Worm (Caenorhabditis elegans) whole organism, early embryonic: Measurements from ENCODE around the gene F59C12.4.

Experiments
- B0310.2 ChIP-seq: sonication (generic microtip); optimal IDR thresholded peaks from 2 replicates; lab custom pipeline; 2016; ENCODE audit warnings: mild to moderate bottlenecking, missing genetic modification characterization, missing compliant biosample characterization
- F13C5.2 ChIP-seq: sonication (generic microtip); optimal IDR thresholded peaks from 2 replicates; lab custom pipeline; 2017; ENCODE audit warnings: mild to moderate bottlenecking, missing genetic modification characterization, inconsistent platforms, missing compliant biosample characterization
- aly-1 ChIP-seq: sonication (generic microtip); optimal IDR thresholded peaks from 2 replicates; lab custom pipeline; 2016; ENCODE audit warnings: missing genetic modification characterization, missing compliant biosample characterization
- ama-1 ChIP-seq: fragments of 150-350 bp; optimal IDR thresholded peaks from 2 replicates; lab custom pipeline; 2014
- ceh-13 ChIP-seq: fragments of 200-800 bp; sonication (Bioruptor generic); optimal IDR thresholded peaks from 2 replicates; lab custom pipeline; 2018; ENCODE audit warnings: mild to moderate bottlenecking, missing genetic modification characterization, missing compliant biosample characterization
- ceh-36 ChIP-seq: sonication (generic microtip); optimal IDR thresholded peaks from 2 replicates; lab custom pipeline; 2016; ENCODE audit warnings: missing genetic modification characterization, inconsistent platforms, missing compliant biosample characterization
- ets-7 ChIP-seq: sonication (generic microtip); optimal IDR thresholded peaks from 2 replicates; lab custom pipeline; 2016; ENCODE audit warnings: missing genotype, missing genetic modification characterization, missing compliant biosample characterization
- flt-1 ChIP-seq: fragments of 200-800 bp; sonication (Bioruptor generic); IDR thresholded peaks from 2 replicates; pipeline ENCODE4 v1.3.6; 2022; ENCODE audit warnings: missing genetic modification characterization, missing compliant biosample characterization
- hmbx-1 ChIP-seq: sonication (generic microtip); optimal IDR thresholded peaks from 2 replicates; lab custom pipeline; 2016; ENCODE audit warnings: mild to moderate bottlenecking, missing genetic modification characterization, missing compliant biosample characterization
- hmg-4 ChIP-seq: fragments of 200-800 bp; sonication (Bioruptor generic); optimal IDR thresholded peaks from 2 replicates; lab custom pipeline; 2018; ENCODE audit warnings: mild to moderate bottlenecking, missing genetic modification characterization, missing compliant biosample characterization
- hnd-1 ChIP-seq: sonication (generic microtip); optimal IDR thresholded peaks from 2 replicates; lab custom pipeline; 2016; ENCODE audit warnings: missing genetic modification characterization, missing compliant biosample characterization
- pes-1 ChIP-seq: fragments of 200-800 bp; sonication (Bioruptor generic); IDR thresholded peaks from 2 replicates; pipeline ENCODE4 v1.3.6; 2022; ENCODE audit warnings: missing genetic modification reagents, missing genetic modification characterization, missing compliant biosample characterization
- scrt-1 ChIP-seq: fragments of 200-800 bp; sonication (Bioruptor generic); IDR thresholded peaks from 2 replicates; pipeline ENCODE4 v1.3.6; 2022; ENCODE audit warnings: missing genetic modification characterization, missing compliant biosample characterization
- sea-1 ChIP-seq: fragments of 200-800 bp; sonication (Bioruptor generic); conservative IDR thresholded peaks from 2 replicates; pipeline ENCODE4 v1.3.6; 2022; ENCODE audit warnings: missing genetic modification characterization, missing compliant biosample characterization
- tbx-11 ChIP-seq: fragments of 200-800 bp; sonication (Bioruptor generic); IDR thresholded peaks from 2 replicates; pipeline ENCODE4 v1.3.6; 2022; ENCODE audit warnings: missing genetic modification characterization, missing compliant biosample characterization
- tbx-37 ChIP-seq: fragments of 200-800 bp; sonication (Bioruptor generic); conservative IDR thresholded peaks from 2 replicates; pipeline ENCODE4 v1.3.6; 2022; ENCODE audit warnings: missing genetic modification reagents, missing genetic modification characterization, missing compliant biosample characterization
- tra-4 ChIP-seq: sonication (generic microtip); optimal IDR thresholded peaks from 2 replicates; lab custom pipeline; 2017; ENCODE audit warnings: missing genetic modification characterization, missing compliant biosample characterization

Gene F59C12.4

ce11 chrX:16604096-16604495 is 1.7 kb upstream of the F59C12.4 start:
- no peak for TF ChIP-seq ets-7 (tag; lab: Kevin White, UChicago)
- no peak for TF ChIP-seq B0310.2 (tag; lab: Kevin White, UChicago)
- TF ChIP-seq hnd-1 (tag; lab: Kevin White, UChicago): no peak
- no peak for TF ChIP-seq ama-1
- no peak for TF ChIP-seq aly-1 (tag; lab: Kevin White, UChicago)
- no peak for TF ChIP-seq ceh-13 (GFP tag; lab: Kevin White, UChicago)
- TF ChIP-seq scrt-1 (GFP tag; lab: Robert Waterston, UW): no peak
- no peak for TF ChIP-seq tbx-11 (GFP tag; lab: Robert Waterston, UW)
- TF ChIP-seq tra-4 (tag; lab: Kevin White, UChicago): no peak
- no peak for TF ChIP-seq sea-1 (GFP tag; lab: Robert Waterston, UW)

ce11 chrX:16597791-16598190 is 4.6 kb downstream of the F59C12.4 start:
- no peak for TF ChIP-seq ama-1
- TF ChIP-seq ets-7 (tag; lab: Kevin White, UChicago): no peak
- TF ChIP-seq aly-1 (tag; lab: Kevin White, UChicago): no peak
- no peak for TF ChIP-seq hmbx-1 (tag; lab: Kevin White, UChicago)
- no peak for TF ChIP-seq F13C5.2 (tag; lab: Kevin White, UChicago)
- TF ChIP-seq sea-1 (GFP tag; lab: Robert Waterston, UW): no peak
- no peak for TF ChIP-seq ceh-13 (GFP tag; lab: Kevin White, UChicago)
- no peak for TF ChIP-seq flt-1 (GFP tag; lab: Robert Waterston, UW)

ce11 chrX:16596972-16597371 is 5.5 kb downstream of the F59C12.4 start:
- TF ChIP-seq tbx-37 (GFP tag; lab: Robert Waterston, UW): no peak
- TF ChIP-seq hnd-1 (tag; lab: Kevin White, UChicago): no peak
- no peak for TF ChIP-seq aly-1 (tag; lab: Kevin White, UChicago)

ce11 chrX:16595522-16596282 is 6.7 kb downstream of the F59C12.4 start:
- TF ChIP-seq tra-4 (tag; lab: Kevin White, UChicago) (no peak), B0310.2 (tag; lab: Kevin White, UChicago) (no peak), aly-1 (tag; lab: Kevin White, UChicago) (no peak), tbx-37 (GFP tag; lab: Robert Waterston, UW) (no peak), hnd-1 (tag; lab: Kevin White, UChicago) (no peak), ceh-13 (GFP tag; lab: Kevin White, UChicago) (no peak), ceh-36 (tag; lab: Kevin White, UChicago) (no peak), F13C5.2 (tag; lab: Kevin White, UChicago) (no peak), ets-7 (tag; lab: Kevin White, UChicago) (no peak), flt-1 (GFP tag; lab: Robert Waterston, UW) (no peak), tbx-11 (GFP tag; lab: Robert Waterston, UW) (no peak), scrt-1 (GFP tag; lab: Robert Waterston, UW) (no peak)

ce11 chrX:16594931-16595330 is 7.5 kb downstream of the F59C12.4 start, which contains the start of gene cdh-9:
TSS of gene cdh-9 (plus strand) at chrX:16595231.
- TF ChIP-seq tbx-37 (GFP tag; lab: Robert Waterston, UW) (no peak), hmbx-1 (tag; lab: Kevin White, UChicago) (no peak), flt-1 (GFP tag; lab: Robert Waterston, UW) (no peak), hnd-1 (tag; lab: Kevin White, UChicago) (no peak), B0310.2 (tag; lab: Kevin White, UChicago) (no peak), ama-1 (no peak), tra-4 (tag; lab: Kevin White, UChicago) (no peak), F13C5.2 (tag; lab: Kevin White, UChicago) (no peak), sea-1 (GFP tag; lab: Robert Waterston, UW) (no peak), pes-1 (GFP tag; lab: Robert Waterston, UW) (no peak), ceh-36 (tag; lab: Kevin White, UChicago) (no peak), ets-7 (tag; lab: Kevin White, UChicago) (no peak), aly-1 (tag; lab: Kevin White, UChicago) (no peak), tbx-11 (GFP tag; lab: Robert Waterston, UW) (no peak), ceh-13 (GFP tag; lab: Kevin White, UChicago) (no peak), hmg-4 (GFP tag; lab: Kevin White, UChicago) (no peak), scrt-1 (GFP tag; lab: Robert Waterston, UW) (no peak)

- TF ChIP-seq B0310.2 (tag; lab: Kevin White, UChicago): no peak
- no peak for TF ChIP-seq sea-1 (GFP tag; lab: Robert Waterston, UW)
- TF ChIP-seq ceh-36 (tag; lab: Kevin White, UChicago): no peak
- TF ChIP-seq F13C5.2 (tag; lab: Kevin White, UChicago): no peak
- TF ChIP-seq ama-1: no peak
- TF ChIP-seq hnd-1 (tag; lab: Kevin White, UChicago): no peak
- TF ChIP-seq ets-7 (tag; lab: Kevin White, UChicago): no peak
- TF ChIP-seq tra-4 (tag; lab: Kevin White, UChicago): no peak
- TF ChIP-seq aly-1 (tag; lab: Kevin White, UChicago): no peak
- TF ChIP-seq hmg-4 (GFP tag; lab: Kevin White, UChicago): no peak
- no peak for TF ChIP-seq flt-1 (GFP tag; lab: Robert Waterston, UW)
- no peak for TF ChIP-seq scrt-1 (GFP tag; lab: Robert Waterston, UW)
- no peak for TF ChIP-seq pes-1 (GFP tag; lab: Robert Waterston, UW)
- no peak for TF ChIP-seq tbx-11 (GFP tag; lab: Robert Waterston, UW)
- TF ChIP-seq ceh-13 (GFP tag; lab: Kevin White, UChicago): no peak
- no peak for TF ChIP-seq tbx-37 (GFP tag; lab: Robert Waterston, UW)
- TF ChIP-seq hmbx-1 (tag; lab: Kevin White, UChicago): no peak
Observed at ce11 chrX:16591533-16591932, 10.9 kb downstream of the F59C12.4 start.
